Worm (Caenorhabditis elegans) whole organism, mixed stage, embryonic: ENCODE results near the gene gdi-1.

Source experiments
- elt-3 ChIP-seq: fragments of 150-350 bp; optimal IDR thresholded peaks from 2 replicates; lab custom pipeline; 2014; ENCODE audit warnings: missing biosample characterization, missing genetic modification characterization
- sptf-1 ChIP-seq: sonication (generic microtip); optimal IDR thresholded peaks from 2 replicates; lab custom pipeline; 2017; ENCODE audit warnings: mild to moderate bottlenecking, missing genetic modification characterization, moderate library complexity, missing compliant biosample characterization
- unc-62 ChIP-seq: fragments of 150-350 bp; optimal IDR thresholded peaks from 2 replicates; lab custom pipeline; 2014; ENCODE audit warnings: missing biosample characterization, missing genetic modification reagents, missing genetic modification characterization

- TF ChIP-seq sptf-1 (tag; lab: Kevin White, UChicago), result no peak
- TF ChIP-seq unc-62 (GFP tag; lab: Kevin White, UChicago), result no peak
- no peak for TF ChIP-seq elt-3 (tag; lab: Kevin White, UChicago)
Measured at ce11 chrIV:14757786-14758185, 34.9 kb downstream of the gdi-1 start.
